Worm (Caenorhabditis elegans) whole organism, mixed stage, embryonic: Measurements from ENCODE around the gene sir-2.2.

ENCODE experiments used
- M03D4.4 ChIP-seq: sonication (generic microtip); optimal IDR thresholded peaks from 2 replicates; lab custom pipeline; 2017; ENCODE audit warnings: mild to moderate bottlenecking, missing genetic modification characterization, missing compliant biosample characterization
- bed-3 ChIP-seq: fragments of 200-800 bp; sonication (Bioruptor generic); optimal IDR thresholded peaks from 3 replicates; lab custom pipeline; 2018; ENCODE audit warnings: mild to moderate bottlenecking, missing genetic modification characterization, moderate library complexity, missing compliant biosample characterization
- blmp-1 ChIP-seq: fragments of 150-350 bp; optimal IDR thresholded peaks from 2 replicates; lab custom pipeline; 2014; ENCODE audit warnings: missing biosample characterization, missing genetic modification characterization
- ceh-43 ChIP-seq: fragments of 200-800 bp; sonication (Bioruptor generic); optimal IDR thresholded peaks from 2 replicates; lab custom pipeline; 2018; ENCODE audit warnings: mild to moderate bottlenecking, missing genetic modification characterization, moderate library complexity, missing compliant biosample characterization
- ceh-83 ChIP-seq: fragments of 200-800 bp; sonication (Bioruptor generic); optimal IDR thresholded peaks from 2 replicates; lab custom pipeline; 2018; ENCODE audit warnings: mild to moderate bottlenecking, missing genetic modification characterization, missing compliant biosample characterization
- cnd-1 ChIP-seq: fragments of 200-800 bp; sonication (Bioruptor generic); optimal IDR thresholded peaks from 2 replicates; lab custom pipeline; 2018; ENCODE audit warnings: mild to moderate bottlenecking, missing genetic modification characterization, missing compliant biosample characterization
- drap-1 ChIP-seq: fragments of 200-800 bp; sonication (Bioruptor generic); optimal IDR thresholded peaks from 3 replicates; lab custom pipeline; 2018; ENCODE audit warnings: mild to moderate bottlenecking, missing genetic modification characterization, missing compliant biosample characterization
- elt-1 ChIP-seq: sonication (generic microtip); optimal IDR thresholded peaks from 2 replicates; lab custom pipeline; 2017; ENCODE audit warnings: missing genetic modification characterization, mild to moderate bottlenecking, missing compliant biosample characterization, antibody characterized with exemption, moderate library complexity, borderline replicate concordance; ENCODE audit not compliant: insufficient read depth
- elt-3 ChIP-seq: fragments of 150-350 bp; optimal IDR thresholded peaks from 2 replicates; lab custom pipeline; 2014; ENCODE audit warnings: missing biosample characterization, missing genetic modification characterization
- flh-1 ChIP-seq: fragments of 200-800 bp; sonication (Bioruptor generic); optimal IDR thresholded peaks from 2 replicates; lab custom pipeline; 2018; ENCODE audit warnings: mild to moderate bottlenecking, missing genetic modification characterization, moderate library complexity, missing compliant biosample characterization
- hlh-1 ChIP-seq: fragments of 150-350 bp; optimal IDR thresholded peaks from 2 replicates; lab custom pipeline; 2014; ENCODE audit warnings: missing biosample characterization, missing genetic modification reagents, missing genetic modification characterization
- lin-13 ChIP-seq: fragments of 150-350 bp; optimal IDR thresholded peaks from 2 replicates; lab custom pipeline; 2014; ENCODE audit warnings: missing biosample characterization, missing genetic modification characterization
- lin-32 ChIP-seq: fragments of 200-800 bp; sonication (Bioruptor generic); optimal IDR thresholded peaks from 2 replicates; lab custom pipeline; 2018; ENCODE audit warnings: mild to moderate bottlenecking, missing genetic modification characterization, missing compliant biosample characterization
- mab-5 ChIP-seq: fragments of 150-350 bp; optimal IDR thresholded peaks from 2 replicates; lab custom pipeline; 2014; ENCODE audit warnings: missing biosample characterization, missing genetic modification characterization
- mep-1 ChIP-seq: fragments of 150-350 bp; optimal IDR thresholded peaks from 2 replicates; lab custom pipeline; 2017; ENCODE audit warnings: missing biosample characterization, missing genetic modification reagents, missing genetic modification characterization, inconsistent platforms
- nhr-12 ChIP-seq: fragments of 150-350 bp; optimal IDR thresholded peaks from 2 replicates; lab custom pipeline; 2014; ENCODE audit warnings: missing biosample characterization, missing genetic modification characterization
- nhr-2 ChIP-seq: fragments of 150-350 bp; optimal IDR thresholded peaks from 2 replicates; lab custom pipeline; 2014; ENCODE audit warnings: missing biosample characterization, missing genetic modification characterization
- nhr-237 ChIP-seq: fragments of 150-350 bp; optimal IDR thresholded peaks from 2 replicates; lab custom pipeline; 2014; ENCODE audit warnings: missing biosample characterization, missing genetic modification characterization
- nhr-28 ChIP-seq: fragments of 150-350 bp; optimal IDR thresholded peaks from 2 replicates; lab custom pipeline; 2014; ENCODE audit warnings: missing biosample characterization, missing genetic modification characterization
- nhr-76 ChIP-seq: sonication (generic microtip); optimal IDR thresholded peaks from 2 replicates; lab custom pipeline; 2017; ENCODE audit warnings: missing biosample characterization, missing genetic modification characterization
- pha-4 ChIP-seq: fragments of 150-350 bp; optimal IDR thresholded peaks from 2 replicates; lab custom pipeline; 2018; ENCODE audit warnings: missing biosample characterization, missing genetic modification reagents, missing genetic modification characterization
- snpc-4 ChIP-seq: fragments of 150-350 bp; optimal IDR thresholded peaks from 2 replicates; lab custom pipeline; 2014; ENCODE audit warnings: missing biosample characterization, missing genetic modification characterization
- sptf-1 ChIP-seq: sonication (generic microtip); optimal IDR thresholded peaks from 2 replicates; lab custom pipeline; 2017; ENCODE audit warnings: mild to moderate bottlenecking, missing genetic modification characterization, moderate library complexity, missing compliant biosample characterization
- tbx-8 ChIP-seq: fragments of 200-800 bp; sonication (Bioruptor generic); optimal IDR thresholded peaks from 2 replicates; lab custom pipeline; 2018; ENCODE audit warnings: mild to moderate bottlenecking, missing genetic modification characterization, moderate library complexity, missing compliant biosample characterization
- unc-120 ChIP-seq: sonication (generic microtip); optimal IDR thresholded peaks from 2 replicates; lab custom pipeline; 2017; ENCODE audit warnings: missing genetic modification characterization, missing compliant biosample characterization; ENCODE audit not compliant: poor library complexity, severe bottlenecking
- unc-39 ChIP-seq: fragments of 150-350 bp; optimal IDR thresholded peaks from 2 replicates; lab custom pipeline; 2014; ENCODE audit warnings: missing biosample characterization, missing genetic modification characterization
- zip-8 ChIP-seq: fragments of 150-350 bp; optimal IDR thresholded peaks from 2 replicates; lab custom pipeline; 2014; ENCODE audit warnings: missing biosample characterization, missing genetic modification characterization
- ztf-11 ChIP-seq: fragments of 150-350 bp; optimal IDR thresholded peaks from 2 replicates; lab custom pipeline; 2014; ENCODE audit warnings: missing biosample characterization, missing genetic modification characterization

sir-2.2 gene

ce11 chrX:13328034-13328433, at the start of gene sir-2.2:
TSS of gene sir-2.2 (plus strand) at chrX:13328067.
- TF ChIP-seq elt-3 (tag; lab: Kevin White, UChicago) = no peak
- no peak for TF ChIP-seq snpc-4 (tag; lab: Kevin White, UChicago)
- TF ChIP-seq nhr-2 = no peak
- TF ChIP-seq elt-1 (tag; lab: Kevin White, UChicago) = no peak
- TF ChIP-seq hlh-1 (tag; lab: Kevin White, UChicago) = no peak
- TF ChIP-seq lin-13 (tag; lab: Kevin White, UChicago) = no peak
- no peak for TF ChIP-seq sptf-1
- TF ChIP-seq nhr-76 (tag; lab: Kevin White, UChicago) = no peak
- TF ChIP-seq zip-8 (tag; lab: Kevin White, UChicago) = no peak
- no peak for TF ChIP-seq nhr-28 (tag; lab: Kevin White, UChicago)
- no peak for TF ChIP-seq tbx-8 (GFP tag; lab: Kevin White, UChicago)
- TF ChIP-seq ztf-11 (tag; lab: Kevin White, UChicago) = no peak

- TF ChIP-seq pha-4 (no peak), mep-1 (tag; lab: Kevin White, UChicago) (no peak), flh-1 (GFP tag; lab: Kevin White, UChicago) (no peak), ceh-43 (GFP tag; lab: Kevin White, UChicago) (no peak), tbx-8 (GFP tag; lab: Kevin White, UChicago) (no peak), nhr-28 (tag; lab: Kevin White, UChicago) (no peak), nhr-12 (tag; lab: Kevin White, UChicago) (no peak), M03D4.4 (tag; lab: Kevin White, UChicago) (no peak), bed-3 (GFP tag; lab: Kevin White, UChicago) (no peak), mab-5 (no peak), snpc-4 (tag; lab: Kevin White, UChicago) (no peak), nhr-2 (no peak), cnd-1 (tag; lab: Kevin White, UChicago) (no peak), drap-1 (GFP tag; lab: Kevin White, UChicago) (no peak)
Observed at ce11 chrX:13278876-13279275, 49.0 kb upstream of the sir-2.2 start, which contains the start of gene phf-33. TSS of gene phf-33 (minus strand) at chrX:13278976.

ce11 chrX:13283462-13283861, 44.4 kb upstream of the sir-2.2 start:
- TF ChIP-seq nhr-2 (no peak), elt-3 (tag; lab: Kevin White, UChicago) (no peak), blmp-1 (tag; lab: Kevin White, UChicago) (no peak)

- TF ChIP-seq unc-39 (tag; lab: Kevin White, UChicago) = no peak
- TF ChIP-seq cnd-1 (tag; lab: Kevin White, UChicago) = no peak
- TF ChIP-seq zip-8 (tag; lab: Kevin White, UChicago) = no peak
- TF ChIP-seq mab-5 = no peak
- TF ChIP-seq drap-1 (GFP tag; lab: Kevin White, UChicago) = no peak
- no peak for TF ChIP-seq lin-32 (GFP tag; lab: Kevin White, UChicago)
- TF ChIP-seq elt-3 (tag; lab: Kevin White, UChicago) = no peak
- TF ChIP-seq mep-1 (tag; lab: Kevin White, UChicago) = no peak
- TF ChIP-seq flh-1 (GFP tag; lab: Kevin White, UChicago) = no peak
- TF ChIP-seq ztf-11 (tag; lab: Kevin White, UChicago) = no peak
- no peak for TF ChIP-seq ceh-43 (GFP tag; lab: Kevin White, UChicago)
- TF ChIP-seq unc-120 (tag; lab: Kevin White, UChicago) = no peak
- no peak for TF ChIP-seq elt-1 (tag; lab: Kevin White, UChicago)
- TF ChIP-seq nhr-237 = no peak
- TF ChIP-seq ceh-83 (GFP tag; lab: Kevin White, UChicago) = no peak
Observed at ce11 chrX:13284091-13284490, 43.8 kb upstream of the sir-2.2 start, which contains the start of gene cyp-14A4. TSS of gene cyp-14A4 (minus strand) at chrX:13284197.

ce11 chrX:13284618-13285017, 43.2 kb upstream of the sir-2.2 start:
- no peak for TF ChIP-seq lin-32 (GFP tag; lab: Kevin White, UChicago)
- no peak for TF ChIP-seq cnd-1 (tag; lab: Kevin White, UChicago)

ce11 chrX:13286533-13286932, 41.3 kb upstream of the sir-2.2 start, which contains the start of gene R04D3.2:
TSS of gene R04D3.2 (minus strand) at chrX:13286633.
- TF ChIP-seq ceh-43 (GFP tag; lab: Kevin White, UChicago) (no peak), nhr-237 (no peak), ceh-83 (GFP tag; lab: Kevin White, UChicago) (no peak), tbx-8 (GFP tag; lab: Kevin White, UChicago) (no peak), flh-1 (GFP tag; lab: Kevin White, UChicago) (no peak)
